Fruit fly (Drosophila melanogaster): ENCODE data around the gene fz2.
A peak's percentile ranks its signal among the peaks of the same experiment; 100 is the strongest.

fz2 gene

DNA sequence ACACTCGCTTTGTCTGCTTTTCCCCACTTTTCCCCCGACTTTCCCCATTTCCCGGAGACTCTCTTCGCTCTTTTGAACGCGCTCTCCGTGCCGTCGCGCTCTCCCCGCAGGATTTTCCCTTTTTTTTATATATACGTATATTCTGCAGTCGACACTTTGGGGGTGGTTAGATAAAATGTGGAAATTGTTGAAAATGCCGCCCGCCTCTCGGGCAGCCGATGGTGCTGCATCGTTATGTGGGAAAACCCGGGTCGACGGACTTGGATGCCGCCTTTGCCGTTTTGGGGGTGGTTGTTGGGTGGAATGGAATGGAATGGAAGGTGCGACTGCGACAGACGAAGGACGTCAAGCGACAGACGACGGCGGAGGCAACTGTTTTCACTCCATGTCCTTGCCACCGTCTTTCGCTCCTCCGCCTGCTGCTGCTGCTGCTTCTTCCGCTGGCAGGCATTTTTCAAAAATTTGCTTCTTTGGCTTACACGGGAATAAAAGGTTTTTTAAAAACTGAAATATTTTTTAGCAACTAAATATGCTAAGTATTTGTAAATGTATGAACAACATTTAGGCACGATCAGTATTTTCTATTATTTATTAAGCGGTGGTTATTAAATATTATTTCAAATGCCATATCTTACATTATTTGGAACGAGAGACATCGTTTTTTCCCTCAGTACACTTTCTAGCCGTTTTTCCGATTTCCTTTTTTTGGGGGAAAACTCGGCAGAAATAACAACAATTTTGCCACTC, 4.2 kb downstream of the fz2 start (continued):
- TF ChIP-seq fu2 (GFP tag; optimal IDR thresholded peaks at IDR 0.05) (no peak), CG12769 (tag; optimal IDR thresholded peaks at IDR 0.05) (peak; percentile 16), CG10209 (GFP tag; optimal IDR thresholded peaks at IDR 0.05) (no peak), CG1024 (GFP tag; IDR thresholded peaks at IDR 0.05) (no peak), Sox102F (GFP tag; optimal IDR thresholded peaks at IDR 0.05) (peak; percentile 55), Side (GFP tag; optimal IDR thresholded peaks at IDR 0.05) (no peak), CG6654 (GFP tag; optimal IDR thresholded peaks at IDR 0.05) (no peak), CG1233 (GFP tag; optimal IDR thresholded peaks at IDR 0.05) (no peak), kni (GFP tag; optimal IDR thresholded peaks at IDR 0.05) (no peak), CG33213 (GFP tag; optimal IDR thresholded peaks at IDR 0.05) (no peak), CG7963 (GFP tag; IDR thresholded peaks at IDR 0.05; ENCODE audit: partially characterized antibody) (no peak), phol (tag; optimal IDR thresholded peaks at IDR 0.05) (peak; percentile 25), lab (GFP tag; optimal IDR thresholded peaks at IDR 0.05) (peak; percentile 36), Antp (GFP tag; optimal IDR thresholded peaks at IDR 0.05) (no peak), cad (GFP tag; optimal IDR thresholded peaks at IDR 0.05) (no peak), hb (GFP tag; IDR thresholded peaks at IDR 0.05; ENCODE audit: partially characterized antibody) (no peak), CG12391 (tag; optimal IDR thresholded peaks at IDR 0.05) (peak; percentile 50), CG8388 (GFP tag; optimal IDR thresholded peaks at IDR 0.05) (peak; percentile 14), bsh (GFP tag; optimal IDR thresholded peaks at IDR 0.05) (peak in 1 of 2 experiments; percentile 41), toy (GFP tag; IDR thresholded peaks at IDR 0.05) (no peak), exex (tag; optimal IDR thresholded peaks at IDR 0.05) (no peak), CG2712 (tag; optimal IDR thresholded peaks at IDR 0.05) (peak; percentile 48), CG18262 (tag; optimal IDR thresholded peaks at IDR 0.05) (peak; percentile 47), CG13894 (tag; optimal IDR thresholded peaks at IDR 0.05) (peak; percentile 8), E2f1 (GFP tag; IDR thresholded peaks at IDR 0.05) (no peak), ttk (GFP tag; IDR thresholded peaks at IDR 0.05) (no peak), pnt (GFP tag; optimal IDR thresholded peaks at IDR 0.05) (no peak), Hey (tag; optimal IDR thresholded peaks at IDR 0.05) (no peak), CG17912 (GFP tag; optimal IDR thresholded peaks at IDR 0.05) (no peak), CG2116 (GFP tag; optimal IDR thresholded peaks at IDR 0.05) (no peak), CG17359 (tag; optimal IDR thresholded peaks at IDR 0.05) (no peak), CG32772 (GFP tag; IDR thresholded peaks at IDR 0.05) (no peak), ken (GFP tag; IDR thresholded peaks at IDR 0.05) (no peak), slou (GFP tag; optimal IDR thresholded peaks at IDR 0.05) (no peak), crp (GFP tag; optimal IDR thresholded peaks at IDR 0.05) (no peak), luna (GFP tag; optimal IDR thresholded peaks at IDR 0.05) (no peak), HmgD (GFP tag; optimal IDR thresholded peaks at IDR 0.05) (no peak), ranshi (GFP tag; IDR thresholded peaks at IDR 0.05) (no peak; the same call in 1 of the 2 replicates), CG3726 (GFP tag; IDR thresholded peaks at IDR 0.05) (no peak), CG43689 (GFP tag; IDR thresholded peaks at IDR 0.05) (no peak), CG33557 (GFP tag; optimal IDR thresholded peaks at IDR 0.05) (no peak), ewg (GFP tag; optimal IDR thresholded peaks at IDR 0.05) (peak; percentile 7), gsb (GFP tag; IDR thresholded peaks at IDR 0.05) (no peak), B-H2 (GFP tag; optimal IDR thresholded peaks at IDR 0.05) (no peak), ap (GFP tag; IDR thresholded peaks at IDR 0.05) (no peak), CG6689 (GFP tag; IDR thresholded peaks at IDR 0.05) (no peak), onecut (GFP tag; IDR thresholded peaks at IDR 0.05) (no peak), dpn (GFP tag; optimal IDR thresholded peaks at IDR 0.05) (no peak), CG13624 (GFP tag; optimal IDR thresholded peaks at IDR 0.05) (no peak), Chrac-16 (GFP tag; optimal IDR thresholded peaks at IDR 0.05) (no peak)
